Fruit fly (Drosophila melanogaster): ENCODE measurements around the gene CG17267.

DNA sequence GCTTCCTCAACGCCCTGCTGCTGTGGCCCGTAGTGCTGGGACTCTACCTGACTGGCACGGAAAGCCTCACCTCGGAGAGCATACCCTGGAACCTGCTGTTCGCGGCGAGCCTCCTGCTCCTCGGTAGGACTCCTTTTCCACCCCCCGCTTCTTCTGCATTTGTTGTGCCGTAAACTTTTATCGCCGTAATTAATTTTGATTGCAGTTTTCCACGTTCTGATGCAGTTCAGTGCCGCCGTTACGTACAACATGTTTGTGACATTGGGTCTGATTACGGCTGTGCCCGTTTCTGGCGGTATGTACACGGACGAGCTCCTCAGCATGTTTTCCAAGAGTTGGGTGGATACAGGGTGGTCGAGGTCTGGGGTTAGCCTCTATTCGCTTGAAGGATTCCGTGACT is 10.6 kb upstream of the CG17267 start:
- TF ChIP-seq Hr38 (GFP tag; optimal IDR thresholded peaks at IDR 0.05) (no peak), CG16779 (tag; optimal IDR thresholded peaks at IDR 0.05) (no peak), CG11762 (GFP tag; optimal IDR thresholded peaks at IDR 0.05; ENCODE audit: insufficient read depth) (no peak), ss (GFP tag; optimal IDR thresholded peaks at IDR 0.05) (no peak), Ets96B (tag; optimal IDR thresholded peaks at IDR 0.05) (no peak)

Data from whole organism, prepupa.